Fruit fly (Drosophila melanogaster) whole organism, embryonic: ENCODE data around the gene Lcp65Ag2.

Experiments used
- Bgb ChIP-seq: fragments of 200-800 bp; sonication (Bioruptor generic); IDR thresholded peaks from 2 replicates; pipeline ENCODE4 v1.3.6; 2022; ENCODE audit warnings: missing biosample characterization, missing genetic modification characterization; ENCODE audit not compliant: partially characterized antibody
- CG10147 ChIP-seq: fragments of 200-800 bp; sonication (Bioruptor generic); optimal IDR thresholded peaks from 2 replicates; lab custom pipeline; 2019; ENCODE audit warnings: missing biosample characterization, mild to moderate bottlenecking, missing genetic modification characterization, moderate library complexity
- CG1024 ChIP-seq: fragments of 200-800 bp; sonication (Bioruptor generic); IDR thresholded peaks from 2 replicates; pipeline ENCODE4 v1.3.6; 2022; ENCODE audit warnings: missing biosample characterization, missing genetic modification characterization
- CG14014 ChIP-seq: fragments of 200-800 bp; sonication (Bioruptor generic); IDR thresholded peaks from 2 replicates; pipeline ENCODE4 v1.3.6; 2022; ENCODE audit warnings: missing biosample characterization, missing genetic modification characterization
- CG15073 ChIP-seq: fragments of 200-800 bp; sonication (Bioruptor generic); optimal IDR thresholded peaks from 2 replicates; lab custom pipeline; 2016; ENCODE audit warnings: missing biosample characterization, missing genetic modification characterization
- CG1602 ChIP-seq: fragments of 200-800 bp; sonication (Bioruptor generic); optimal IDR thresholded peaks from 3 replicates; lab custom pipeline; 2016; ENCODE audit warnings: missing biosample characterization, missing genetic modification characterization
- CG16779 ChIP-seq: fragments of 200-800 bp; sonication (Bioruptor generic); IDR thresholded peaks from 2 replicates; pipeline ENCODE4 v1.3.6; 2022; ENCODE audit warnings: missing biosample characterization, missing genetic modification characterization
- CG17612 ChIP-seq: fragments of 200-800 bp; sonication (Bioruptor generic); IDR thresholded peaks from 2 replicates; pipeline ENCODE4 v1.3.6; 2022; ENCODE audit warnings: missing biosample characterization, missing genetic modification characterization
- CG2116 ChIP-seq: fragments of 200-800 bp; sonication (Bioruptor generic); optimal IDR thresholded peaks from 3 replicates; lab custom pipeline; 2018; ENCODE audit warnings: missing biosample characterization, mild to moderate bottlenecking, missing genetic modification characterization
- CG2678 ChIP-seq: fragments of 200-800 bp; sonication (Bioruptor generic); optimal IDR thresholded peaks from 3 replicates; lab custom pipeline; 2019; ENCODE audit warnings: missing biosample characterization, mild to moderate bottlenecking, missing genetic modification characterization, moderate library complexity
- CG31224 ChIP-seq: fragments of 200-800 bp; sonication (Bioruptor generic); IDR thresholded peaks from 2 replicates; pipeline ENCODE4 v1.3.6; 2022; ENCODE audit warnings: missing biosample characterization, missing genetic modification characterization
- CG34376 ChIP-seq: fragments of 200-800 bp; sonication (Bioruptor generic); optimal IDR thresholded peaks from 2 replicates; lab custom pipeline; 2018; ENCODE audit warnings: missing biosample characterization, mild to moderate bottlenecking, missing genetic modification characterization
- CG4360 ChIP-seq: fragments of 200-800 bp; sonication (Bioruptor generic); IDR thresholded peaks from 2 replicates; pipeline ENCODE4 v1.3.6; 2022; ENCODE audit warnings: missing biosample characterization, missing genetic modification characterization
- CG4854 ChIP-seq: fragments of 200-800 bp; sonication (Bioruptor generic); optimal IDR thresholded peaks from 2 replicates; lab custom pipeline; 2016; ENCODE audit warnings: missing biosample characterization, missing genetic modification characterization, inconsistent platforms
- CG6175 ChIP-seq: fragments of 200-800 bp; sonication (Bioruptor generic); IDR thresholded peaks from 3 replicates; pipeline ENCODE4 v1.3.6; 2022; ENCODE audit warnings: missing biosample characterization, missing genetic modification characterization
- CG6254 ChIP-seq: fragments of 200-800 bp; sonication (Bioruptor generic); optimal IDR thresholded peaks from 3 replicates; lab custom pipeline; 2017; ENCODE audit warnings: mild to moderate bottlenecking, missing biosample characterization, missing genetic modification reagents, missing genetic modification characterization
- CG6272 ChIP-seq: fragments of 200-800 bp; sonication (Bioruptor generic); IDR thresholded peaks from 2 replicates; pipeline ENCODE4 v1.3.6; 2022; ENCODE audit warnings: missing biosample characterization, missing genetic modification characterization
- CG7556 ChIP-seq: fragments of 200-800 bp; sonication (Bioruptor generic); optimal IDR thresholded peaks from 2 replicates; lab custom pipeline; 2017; ENCODE audit warnings: missing biosample characterization, mild to moderate bottlenecking, missing genetic modification characterization
- CG8089 ChIP-seq: fragments of 200-800 bp; sonication (Bioruptor generic); optimal IDR thresholded peaks from 3 replicates; lab custom pipeline; 2016; ENCODE audit warnings: missing biosample characterization, missing genetic modification characterization
- CG8388 ChIP-seq: fragments of 200-800 bp; sonication (Bioruptor generic); optimal IDR thresholded peaks from 2 replicates; lab custom pipeline; 2019; ENCODE audit warnings: missing biosample characterization, mild to moderate bottlenecking, missing genetic modification characterization, moderate library complexity
- CG9609 ChIP-seq: fragments of 200-800 bp; sonication (Bioruptor generic); optimal IDR thresholded peaks from 3 replicates; lab custom pipeline; 2016; ENCODE audit warnings: missing biosample characterization, missing genetic modification characterization
- CHES-1-like ChIP-seq: fragments of 200-800 bp; sonication (Bioruptor generic); optimal IDR thresholded peaks from 2 replicates; lab custom pipeline; 2016; ENCODE audit warnings: missing biosample characterization, missing genetic modification characterization
- H2.0 ChIP-seq: fragments of 200-800 bp; sonication (Bioruptor generic); IDR thresholded peaks from 2 replicates; pipeline ENCODE4 v1.3.6; 2022; ENCODE audit warnings: missing biosample characterization, missing genetic modification characterization
- Hand ChIP-seq: fragments of 200-800 bp; sonication (Bioruptor generic); optimal IDR thresholded peaks from 2 replicates; lab custom pipeline; 2017; ENCODE audit warnings: mild to moderate bottlenecking, missing biosample characterization, missing genetic modification reagents, missing genetic modification characterization
- HmgD ChIP-seq: fragments of 200-800 bp; sonication (Bioruptor generic); optimal IDR thresholded peaks from 3 replicates; lab custom pipeline; 2016; ENCODE audit warnings: missing biosample characterization, missing genetic modification characterization
- Jarid2 ChIP-seq: fragments of 200-800 bp; sonication (Bioruptor generic); optimal IDR thresholded peaks from 3 replicates; lab custom pipeline; 2017; ENCODE audit warnings: mild to moderate bottlenecking, missing biosample characterization, missing genetic modification reagents, missing genetic modification characterization
- Lhr ChIP-seq: fragments of 200-800 bp; sonication (Bioruptor generic); optimal IDR thresholded peaks from 3 replicates; lab custom pipeline; 2017; ENCODE audit warnings: mild to moderate bottlenecking, missing biosample characterization, missing genetic modification reagents, missing genetic modification characterization
- Lpt ChIP-seq: fragments of >200 bp; optimal IDR thresholded peaks from 2 replicates; lab custom pipeline; 2018; ENCODE audit warnings: missing biosample characterization, missing genetic modification characterization
- NC2α ChIP-seq: fragments of 200-800 bp; sonication (Bioruptor generic); optimal IDR thresholded peaks from 2 replicates; lab custom pipeline; 2016; ENCODE audit warnings: missing biosample characterization, missing genetic modification characterization
- NK7.1 ChIP-seq: fragments of 200-800 bp; sonication (Bioruptor generic); optimal IDR thresholded peaks from 3 replicates; lab custom pipeline; 2016; ENCODE audit warnings: missing biosample characterization, missing genetic modification characterization
- Pdp1 ChIP-seq, 2 experiments: fragments of 200-800 bp; sonication (Bioruptor generic); optimal IDR thresholded peaks; 3 replicates each; lab custom pipeline; 2016; ENCODE audit warnings: missing biosample characterization in 2 of 2, missing genetic modification characterization in 2 of 2, mild to moderate bottlenecking in 1 of 2, moderate library complexity in 1 of 2
- Stat92E ChIP-seq, 3 experiments: fragments of >200 bp in 2 of 3; fragments of 200-800 bp in 1 of 3; sonication (Bioruptor generic) in 1 of 3; optimal IDR thresholded peaks; 2 replicates each; lab custom pipeline; 2017 to 2019; ENCODE audit warnings: missing biosample characterization in 3 of 3, missing genetic modification characterization in 3 of 3, mild to moderate bottlenecking in 1 of 3, moderate library complexity in 1 of 3
- ara ChIP-seq: fragments of 200-800 bp; sonication (Bioruptor generic); IDR thresholded peaks from 2 replicates; pipeline ENCODE4 v1.3.6; 2022; ENCODE audit warnings: missing biosample characterization, missing genetic modification characterization
- bowl ChIP-seq: fragments of 200-800 bp; sonication (Bioruptor generic); IDR thresholded peaks from 2 replicates; pipeline ENCODE4 v1.3.6; 2022; ENCODE audit warnings: missing biosample characterization, missing genetic modification characterization
- br ChIP-seq: fragments of >200 bp; optimal IDR thresholded peaks from 2 replicates; lab custom pipeline; 2017
- chn ChIP-seq: fragments of 200-800 bp; sonication (Bioruptor generic); optimal IDR thresholded peaks from 2 replicates; lab custom pipeline; 2016; ENCODE audit warnings: missing biosample characterization, missing genetic modification characterization
- gfzf ChIP-seq: fragments of 200-800 bp; sonication (Bioruptor generic); optimal IDR thresholded peaks from 2 replicates; lab custom pipeline; 2016; ENCODE audit warnings: missing biosample characterization, mild to moderate bottlenecking, missing genetic modification characterization, moderate library complexity
- jigr1 ChIP-seq: fragments of 200-800 bp; sonication (Bioruptor generic); IDR thresholded peaks from 3 replicates; pipeline ENCODE4 v1.3.6; 2022; ENCODE audit warnings: missing biosample characterization, missing genetic modification characterization
- ken ChIP-seq: fragments of 200-800 bp; sonication (Bioruptor generic); IDR thresholded peaks from 3 replicates; pipeline ENCODE4 v1.3.6; 2022; ENCODE audit warnings: missing biosample characterization, missing genetic modification characterization
- lola ChIP-seq, 3 experiments: fragments of >200 bp in 2 of 3; fragments of 200-800 bp in 1 of 3; sonication (Bioruptor generic) in 1 of 3; optimal IDR thresholded peaks; 2 replicates each; lab custom pipeline; 2017 to 2019; ENCODE audit warnings: missing biosample characterization in 3 of 3, missing genetic modification characterization in 3 of 3, mild to moderate bottlenecking in 1 of 3, moderate library complexity in 1 of 3
- luna ChIP-seq: fragments of 200-800 bp; sonication (Bioruptor generic); optimal IDR thresholded peaks from 2 replicates; lab custom pipeline; 2016; ENCODE audit warnings: missing biosample characterization, missing genetic modification characterization
- mld ChIP-seq: fragments of 200-800 bp; sonication (Bioruptor generic); IDR thresholded peaks from 3 replicates; pipeline ENCODE4 v1.3.6; 2022; ENCODE audit warnings: missing biosample characterization, missing genetic modification characterization; ENCODE audit not compliant: partially characterized antibody
- phol ChIP-seq: fragments of 200-800 bp; sonication (Bioruptor generic); optimal IDR thresholded peaks from 3 replicates; lab custom pipeline; 2018; ENCODE audit warnings: missing biosample characterization, mild to moderate bottlenecking, missing genetic modification characterization, moderate library complexity
- psq ChIP-seq: fragments of 200-800 bp; sonication (Bioruptor generic); optimal IDR thresholded peaks from 2 replicates; lab custom pipeline; 2017; ENCODE audit warnings: missing biosample characterization, missing genetic modification characterization
- so ChIP-seq: fragments of 200-800 bp; sonication (Bioruptor generic); IDR thresholded peaks from 3 replicates; pipeline ENCODE4 v1.3.6; 2022; ENCODE audit warnings: missing biosample characterization, missing genetic modification characterization
- tgo ChIP-seq: fragments of 200-800 bp; sonication (Bioruptor generic); IDR thresholded peaks from 3 replicates; pipeline ENCODE4 v1.3.6; 2022; ENCODE audit warnings: missing biosample characterization, missing genetic modification characterization
- toy ChIP-seq: fragments of 200-800 bp; sonication (Bioruptor generic); IDR thresholded peaks from 2 replicates; pipeline ENCODE4 v1.3.6; 2022; ENCODE audit warnings: missing biosample characterization, missing genetic modification characterization
- ttk ChIP-seq: fragments of 200-800 bp; sonication (Bioruptor generic); IDR thresholded peaks from 2 replicates; pipeline ENCODE4 v2.1.2; 2022; ENCODE audit warnings: missing biosample characterization, missing genetic modification characterization
- zen ChIP-seq: fragments of 200-800 bp; sonication (Bioruptor generic); optimal IDR thresholded peaks from 3 replicates; lab custom pipeline; 2018; ENCODE audit warnings: missing biosample characterization, mild to moderate bottlenecking, missing genetic modification characterization, moderate library complexity

Gene Lcp65Ag2

DNA sequence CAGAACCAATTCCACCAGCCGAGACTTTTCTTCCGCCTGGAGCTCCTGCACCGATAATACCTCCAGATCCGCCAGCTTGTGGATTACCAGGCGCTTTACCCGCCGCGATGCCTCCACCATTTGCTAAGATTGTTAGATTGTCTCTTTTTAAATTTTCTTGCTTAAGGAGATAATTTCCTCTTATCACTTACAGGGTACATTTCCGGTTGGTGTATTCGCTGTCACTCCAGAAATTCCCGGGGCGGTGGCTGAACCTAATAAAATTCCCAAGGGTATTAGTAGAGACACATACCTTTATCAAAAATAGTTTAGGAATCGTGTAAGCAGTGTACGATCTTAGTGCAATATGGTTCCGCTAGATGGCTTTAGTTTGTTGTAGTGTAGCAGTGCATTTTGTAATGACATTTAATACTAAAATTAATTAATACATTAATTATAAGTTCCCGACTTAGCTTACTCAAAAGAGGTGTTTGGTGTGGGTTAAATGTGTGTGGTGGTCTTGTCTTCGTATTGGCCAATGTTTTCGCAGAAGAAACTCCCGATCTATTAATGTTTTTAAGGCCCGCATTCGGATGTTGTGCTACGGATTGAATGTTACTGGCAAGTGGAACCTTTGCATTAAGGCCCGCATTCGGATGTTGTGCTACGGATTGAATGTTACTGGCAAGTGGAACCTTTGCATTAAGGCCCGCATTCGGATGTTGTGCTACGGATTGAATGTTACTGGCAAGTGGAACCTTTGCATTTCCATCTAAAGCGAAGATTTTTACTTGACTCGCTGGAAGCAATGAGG is 8.6 kb downstream of the Lcp65Ag2 start (continued):
- TF ChIP-seq CG4854 (GFP tag; lab: Kevin White, UChicago) (peak; percentile 77), ara (GFP tag; lab: Robert Waterston, UW) (peak; percentile 83), Hand (GFP tag; lab: Kevin White, UChicago) (no peak), HmgD (GFP tag; lab: Kevin White, UChicago) (no peak), luna (GFP tag; lab: Kevin White, UChicago) (peak; percentile 81), CG8089 (GFP tag; lab: Kevin White, UChicago) (peak; percentile 59), zen (tag; lab: Kevin White, UChicago) (peak; percentile 55), CG4360 (GFP tag; lab: Robert Waterston, UW) (peak; percentile 53), CHES-1-like (GFP tag; lab: Kevin White, UChicago) (peak; percentile 33), Pdp1 (GFP tag; optimal IDR thresholded peaks at IDR 0.05; lab: Kevin White, UChicago) (peak in 1 of 2 experiments; percentile 34), bowl (peak; percentile 61; the same call in 1 of the 2 replicates), CG6175 (GFP tag; lab: Robert Waterston, UW) (peak; percentile 81), CG8388 (GFP tag; lab: Kevin White, UChicago) (peak; percentile 55), ttk (GFP tag; lab: Robert Waterston, UW) (peak; percentile 71; the same call in 1 of the 2 replicates), Stat92E (GFP tag; optimal IDR thresholded peaks at IDR 0.05; lab: Kevin White, UChicago) (no peak), CG34376 (GFP tag; lab: Kevin White, UChicago) (peak; percentile 87), mld (GFP tag; lab: Robert Waterston, UW) (no peak), CG16779 (GFP tag; lab: Robert Waterston, UW) (0 out of 2 replicates have a peak, but pooled peaks have one; percentile 39), so (GFP tag; lab: Robert Waterston, UW) (peak; percentile 76; the same call in 2 of the 3 replicates), chn (GFP tag; lab: Kevin White, UChicago) (no peak), br (lab: Kevin White, UChicago) (no peak), CG14014 (GFP tag; lab: Robert Waterston, UW) (peak; percentile 70; the same call in 1 of the 2 replicates), NK7.1 (GFP tag; lab: Kevin White, UChicago) (peak; percentile 79), gfzf (GFP tag; lab: Kevin White, UChicago) (peak; percentile 26), CG6254 (GFP tag; lab: Kevin White, UChicago) (peak; percentile 99), lola (GFP tag; optimal IDR thresholded peaks at IDR 0.05; lab: Kevin White, UChicago) (peak in 1 of 3 experiments; percentile 76), jigr1 (no peak), CG10147 (GFP tag; lab: Kevin White, UChicago) (peak; percentile 54), psq (GFP tag; lab: Kevin White, UChicago) (no peak), tgo (GFP tag; lab: Robert Waterston, UW) (peak; percentile 75), phol (tag; lab: Kevin White, UChicago) (peak; percentile 70), toy (GFP tag; lab: Robert Waterston, UW) (peak; percentile 69; the same call in 1 of the 2 replicates), CG2116 (GFP tag; lab: Kevin White, UChicago) (peak; percentile 65), CG1024 (GFP tag; lab: Robert Waterston, UW) (peak; percentile 89), ken (GFP tag; lab: Robert Waterston, UW) (peak; percentile 82), H2.0 (GFP tag; lab: Robert Waterston, UW) (peak; percentile 58; the same call in 1 of the 2 replicates), CG9609 (GFP tag; lab: Kevin White, UChicago) (peak; percentile 21), CG31224 (GFP tag; lab: Robert Waterston, UW) (peak; percentile 68), Lpt (no peak), CG6272 (GFP tag; lab: Robert Waterston, UW) (peak; percentile 55), CG2678 (no peak), Bgb (peak; percentile 22; the same call in 1 of the 2 replicates), Lhr (GFP tag; lab: Kevin White, UChicago) (peak; percentile 68), NC2α (GFP tag; lab: Kevin White, UChicago) (peak; percentile 23), CG7556 (GFP tag; lab: Kevin White, UChicago) (peak; percentile 45), CG15073 (GFP tag; lab: Kevin White, UChicago) (no peak), Jarid2 (GFP tag; lab: Kevin White, UChicago) (peak; percentile 58), CG17612 (GFP tag; lab: Robert Waterston, UW) (no peak), CG1602 (GFP tag; lab: Kevin White, UChicago) (no peak)
